Fruit fly (Drosophila melanogaster) S2 (cell line): ENCODE data around the gene fend.

Source experiments
- CG8478 ChIP-seq: fragments of >200 bp; optimal IDR thresholded peaks from 2 replicates; lab custom pipeline; 2018
- CTCF ChIP-seq, 2 experiments: fragments of >200 bp; optimal IDR thresholded peaks; 2 replicates each; lab custom pipeline; 2018

fend gene

DNA sequence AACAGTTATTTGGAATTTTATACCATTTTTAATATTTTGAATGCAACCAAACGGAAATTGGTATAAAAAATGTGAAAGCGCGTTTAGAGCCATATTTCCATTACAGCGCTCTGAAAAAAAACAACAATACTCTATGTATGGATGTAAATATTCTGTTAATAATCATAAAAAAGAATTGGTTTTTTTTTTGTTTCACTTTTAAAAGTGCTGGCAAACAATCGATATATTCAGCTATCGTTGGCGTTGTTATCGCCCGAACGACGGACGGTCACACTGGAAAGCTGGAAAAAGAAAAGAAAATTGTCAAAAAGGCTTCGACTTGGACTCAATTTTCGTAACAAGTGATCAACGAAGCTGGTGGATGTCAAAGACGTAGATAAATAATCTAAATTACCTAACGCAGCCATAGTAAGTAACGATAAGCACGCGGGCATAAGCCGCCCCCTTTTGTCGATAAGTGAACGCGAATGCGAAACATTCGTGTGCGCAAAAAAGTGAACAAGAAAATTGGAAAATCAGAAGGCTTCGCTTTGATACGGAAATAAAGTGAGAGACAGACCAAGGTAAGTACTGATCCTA lies 7.4 kb upstream of the fend start, which contains the start of gene CG7065:
TSS of gene CG7065 (plus strand) at position 270 of the 579 bp plus-strand sequence.
- TF ChIP-seq CTCF (optimal IDR thresholded peaks at IDR 0.05; lab: Kevin White, UChicago) (no peak), CG8478 (lab: Kevin White, UChicago) (no peak)

DNA sequence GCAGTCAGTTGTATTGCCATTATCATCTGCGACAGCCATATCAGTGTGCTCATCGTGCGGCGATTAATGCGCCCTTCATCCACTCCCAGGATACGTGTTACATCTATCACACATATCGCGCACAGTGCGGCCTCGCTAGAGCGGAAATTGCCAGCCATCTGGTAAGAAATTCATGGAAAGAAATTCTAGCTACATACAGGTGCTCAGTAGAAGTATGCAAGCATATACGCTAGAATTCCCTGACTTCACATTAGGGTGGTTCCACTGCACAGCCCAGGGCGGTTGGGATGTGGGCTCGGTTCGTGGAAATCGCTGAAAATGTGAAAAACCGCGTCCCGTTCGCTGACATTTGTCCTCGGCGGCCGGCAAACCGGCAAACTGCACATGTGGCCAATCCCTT lies 6.3 kb upstream of the fend start:
- no peak for TF ChIP-seq CG8478 (lab: Kevin White, UChicago)

DNA sequence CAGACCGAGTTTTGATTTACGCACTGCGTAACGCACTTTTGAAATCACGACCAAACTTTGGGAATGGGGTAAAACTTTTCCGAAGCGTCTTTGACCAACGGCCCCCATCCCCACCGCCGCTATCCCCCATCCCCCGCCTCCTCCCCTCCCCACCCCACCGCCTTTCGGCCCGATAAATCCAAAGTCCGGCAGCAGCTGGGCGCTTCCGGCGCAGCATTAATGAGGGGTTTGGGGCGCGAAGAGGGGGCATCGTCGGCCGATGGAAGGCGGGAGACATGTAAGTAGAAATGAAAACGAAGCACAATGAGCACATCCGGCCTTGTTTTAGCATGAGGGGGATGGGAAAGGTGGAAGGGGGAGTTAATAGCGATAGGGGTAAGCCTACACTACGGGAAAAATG lies 4.2 kb upstream of the fend start:
- TF ChIP-seq CG8478 (lab: Kevin White, UChicago) = no peak
- TF ChIP-seq CTCF (optimal IDR thresholded peaks at IDR 0.05; lab: Kevin White, UChicago) = no peak

DNA sequence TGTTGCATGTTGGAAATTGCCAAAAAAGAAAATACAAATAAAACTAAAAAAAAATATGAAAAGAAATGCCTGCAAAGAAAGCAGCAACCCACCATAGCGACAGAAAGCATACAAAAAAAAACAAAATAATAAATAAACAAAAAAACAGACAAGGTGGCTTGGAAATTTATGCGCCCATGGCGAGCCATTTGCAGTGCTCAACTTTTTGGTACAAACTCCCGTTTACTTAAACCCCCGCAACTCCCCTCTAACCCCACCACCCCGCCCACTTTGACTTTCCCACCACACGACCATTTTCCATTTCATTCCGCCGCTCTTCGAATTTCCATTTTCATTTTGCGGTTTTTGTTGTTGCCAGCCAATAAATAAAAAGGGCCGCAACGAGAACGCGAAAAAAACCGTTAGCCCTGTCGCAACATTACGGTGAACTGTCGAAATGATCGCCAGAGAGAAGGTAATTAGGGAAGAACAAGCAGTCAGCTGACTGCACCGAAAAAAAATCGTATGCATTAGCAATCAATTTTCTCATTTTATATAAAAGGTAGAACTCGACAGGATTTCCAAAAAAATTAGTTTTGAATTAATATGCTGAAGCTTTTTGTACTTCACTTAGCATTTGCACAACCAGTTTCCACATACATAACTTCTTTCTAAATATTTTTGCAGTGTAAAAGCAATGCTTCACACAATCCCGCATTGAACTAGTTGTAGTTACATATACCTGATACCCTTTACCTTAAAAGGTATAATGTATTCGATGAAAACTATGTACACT lies 2.1 kb upstream of the fend start:
- TF ChIP-seq CG8478 (lab: Kevin White, UChicago) = no peak
- no peak for TF ChIP-seq CTCF (optimal IDR thresholded peaks at IDR 0.05; lab: Kevin White, UChicago)

DNA sequence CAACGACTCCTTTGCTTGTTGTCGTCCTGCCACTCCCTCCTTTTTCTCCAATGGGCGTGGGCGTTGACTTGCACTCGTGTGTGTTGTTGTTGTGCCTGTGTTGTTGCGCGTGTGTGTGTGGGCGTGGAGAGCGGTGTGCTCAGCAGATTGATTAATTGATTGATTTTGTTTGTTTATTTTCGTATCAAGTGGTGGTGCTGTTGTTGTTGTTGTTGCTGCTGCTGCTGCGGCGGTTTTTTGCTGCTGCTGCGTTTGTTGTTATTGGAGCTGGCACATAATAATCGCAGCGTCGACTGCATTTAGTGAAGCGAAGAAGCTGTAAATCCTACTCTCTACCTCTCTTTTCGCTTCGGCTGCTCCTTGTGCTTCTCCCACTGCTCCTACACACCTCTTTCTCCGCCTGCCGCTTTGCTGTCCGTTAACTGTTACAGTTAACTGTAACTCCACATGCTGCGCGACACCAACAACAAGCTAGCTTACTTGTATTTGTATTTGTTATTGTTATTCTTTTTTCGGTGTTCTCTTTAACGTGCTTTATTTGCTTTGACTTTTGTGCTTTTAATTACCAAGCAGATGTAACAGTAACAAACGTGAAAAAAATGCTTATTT lies 554 bp downstream of the fend start:
- TF ChIP-seq CTCF (optimal IDR thresholded peaks at IDR 0.05; lab: Kevin White, UChicago) = no peak
- no peak for TF ChIP-seq CG8478 (lab: Kevin White, UChicago)

DNA sequence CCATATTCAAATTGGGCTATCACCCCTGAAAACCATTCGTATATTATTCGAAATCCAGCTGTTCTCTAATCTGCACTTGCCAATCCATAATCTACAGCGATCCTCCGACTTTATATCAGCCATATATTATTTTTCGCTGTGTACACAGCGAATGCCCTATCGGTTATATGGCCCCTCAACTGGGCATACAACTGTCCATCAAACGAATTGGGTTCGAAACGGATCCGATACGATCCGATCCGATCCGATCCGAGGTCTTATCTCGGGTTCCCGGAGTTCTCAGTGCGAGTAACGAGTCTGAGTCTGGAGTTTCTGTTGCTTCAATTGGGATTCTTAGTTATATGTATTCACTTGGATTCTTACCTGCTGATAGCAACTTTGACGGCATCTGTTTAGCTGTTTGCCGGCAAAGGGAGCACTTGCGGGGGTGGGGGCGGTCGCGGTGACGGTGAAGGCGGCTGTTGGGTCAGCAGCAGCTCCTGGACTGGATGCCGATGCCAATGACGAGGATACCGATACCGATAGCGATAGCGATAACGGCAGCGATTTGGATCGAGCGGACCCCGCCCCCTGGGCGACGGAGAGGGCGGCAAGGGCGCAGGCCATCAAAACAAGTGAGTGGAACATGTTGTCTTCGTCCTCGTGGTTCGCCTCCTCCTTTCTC lies 1.2 kb downstream of the fend start:
- TF ChIP-seq CG8478 (lab: Kevin White, UChicago) (no peak), CTCF (optimal IDR thresholded peaks at IDR 0.05; lab: Kevin White, UChicago) (no peak)

DNA sequence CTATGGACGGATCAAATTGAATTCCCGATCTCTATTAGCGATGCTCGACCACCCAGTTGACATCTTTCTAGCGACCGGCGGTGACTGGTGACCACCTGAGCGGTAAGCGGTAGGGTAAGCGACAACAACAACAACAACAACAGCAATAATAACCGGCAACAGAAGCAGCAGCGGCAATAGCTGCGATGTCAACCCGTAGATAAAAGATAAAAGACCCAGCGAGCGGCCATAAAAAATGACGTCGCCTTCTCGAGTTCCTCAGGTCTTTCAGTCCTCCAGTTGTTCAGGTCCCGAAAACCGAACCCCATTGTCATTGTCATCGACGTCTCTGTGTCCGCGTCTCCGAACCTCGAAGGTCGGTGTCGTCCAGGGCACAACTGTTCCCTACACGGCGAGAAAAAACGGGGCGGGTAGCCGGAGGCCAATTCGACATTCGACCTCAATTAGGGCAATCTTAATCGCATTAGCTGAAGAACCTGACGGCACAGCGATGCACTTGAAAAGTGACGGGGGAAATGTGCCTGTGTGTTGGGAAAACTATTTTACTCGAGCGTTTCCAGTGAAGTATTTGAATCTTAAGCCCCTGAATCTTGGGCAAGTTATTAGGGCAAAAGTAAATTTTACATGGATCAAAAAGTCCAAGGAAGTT lies 2.2 kb downstream of the fend start:
- TF ChIP-seq CG8478 (lab: Kevin White, UChicago) (no peak), CTCF (optimal IDR thresholded peaks at IDR 0.05; lab: Kevin White, UChicago) (no peak)

DNA sequence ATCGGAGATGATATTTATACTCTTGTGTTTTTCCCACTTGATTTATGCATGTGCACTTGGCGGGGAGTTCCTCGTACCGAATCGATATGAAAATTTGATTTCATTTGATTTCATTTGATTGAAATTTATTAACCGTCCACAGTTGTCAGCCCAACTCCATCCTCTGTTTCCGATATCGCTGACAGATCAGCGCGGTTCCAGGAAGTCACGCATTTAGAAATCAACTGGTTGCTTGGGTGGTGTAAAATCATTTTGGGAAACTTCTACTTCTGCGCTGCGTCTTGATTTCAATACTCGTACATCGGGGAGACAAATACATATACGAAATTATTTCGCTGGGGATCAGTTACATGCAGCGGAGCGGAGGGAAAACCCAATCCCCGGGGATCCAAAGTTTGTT lies 3.4 kb downstream of the fend start:
- TF ChIP-seq CG8478 (lab: Kevin White, UChicago) (no peak), CTCF (optimal IDR thresholded peaks at IDR 0.05; lab: Kevin White, UChicago) (no peak)

DNA sequence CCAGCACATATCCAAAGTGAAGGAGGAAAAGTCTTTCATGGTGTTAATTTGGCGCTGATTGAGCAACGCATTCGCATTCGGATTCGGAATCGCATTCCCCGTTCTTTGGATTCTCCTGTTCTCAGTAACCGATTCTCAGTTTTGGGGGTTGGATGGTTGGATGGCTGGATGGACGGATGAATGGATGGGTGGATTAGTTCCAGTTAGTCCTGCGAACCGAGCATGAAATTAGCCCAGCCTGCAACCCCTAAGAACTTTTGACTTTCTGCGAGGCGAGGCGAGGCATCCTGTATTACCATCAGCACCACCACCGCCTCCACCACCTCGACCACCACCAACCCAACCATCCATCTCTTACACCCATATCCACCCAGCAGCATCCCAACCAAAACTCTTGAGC lies 4.7 kb downstream of the fend start:
- TF ChIP-seq CG8478 (lab: Kevin White, UChicago) (no peak), CTCF (optimal IDR thresholded peaks at IDR 0.05; lab: Kevin White, UChicago) (no peak)

DNA sequence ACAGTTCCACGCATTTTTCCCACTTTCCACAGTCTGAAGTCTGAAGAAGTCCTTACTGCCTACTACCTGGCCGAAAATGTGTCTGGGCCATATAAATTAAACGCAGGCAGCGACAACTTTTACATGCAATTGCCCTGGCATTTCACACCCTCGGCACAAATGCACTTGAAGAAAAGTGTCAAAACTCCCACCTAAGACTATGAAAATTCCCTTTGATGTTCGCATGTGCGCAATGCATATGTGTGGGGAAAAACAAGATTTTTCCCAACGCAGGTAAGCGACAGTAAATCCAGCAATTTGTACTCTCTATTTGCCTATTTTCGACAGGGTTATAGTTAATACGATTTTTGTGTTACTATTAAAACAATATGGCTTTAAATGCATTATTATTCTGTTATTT lies 5.5 kb downstream of the fend start:
- TF ChIP-seq CG8478 (lab: Kevin White, UChicago) = no peak
- no peak for TF ChIP-seq CTCF (optimal IDR thresholded peaks at IDR 0.05; lab: Kevin White, UChicago)

DNA sequence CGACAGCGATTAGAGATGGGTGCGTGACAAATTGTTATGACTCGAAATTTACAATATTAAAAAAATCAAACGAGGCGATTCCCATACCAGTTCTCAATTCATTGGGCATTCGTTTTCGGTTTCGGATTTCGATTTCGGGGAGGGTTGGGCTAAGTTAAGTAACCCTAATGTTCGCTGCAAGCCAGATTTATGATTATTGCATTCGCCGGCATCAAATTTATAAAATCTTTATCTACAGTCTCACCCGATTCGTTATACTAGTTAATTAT lies 7.0 kb downstream of the fend start:
- TF ChIP-seq CG8478 (lab: Kevin White, UChicago) (no peak), CTCF (optimal IDR thresholded peaks at IDR 0.05; lab: Kevin White, UChicago) (no peak)

DNA sequence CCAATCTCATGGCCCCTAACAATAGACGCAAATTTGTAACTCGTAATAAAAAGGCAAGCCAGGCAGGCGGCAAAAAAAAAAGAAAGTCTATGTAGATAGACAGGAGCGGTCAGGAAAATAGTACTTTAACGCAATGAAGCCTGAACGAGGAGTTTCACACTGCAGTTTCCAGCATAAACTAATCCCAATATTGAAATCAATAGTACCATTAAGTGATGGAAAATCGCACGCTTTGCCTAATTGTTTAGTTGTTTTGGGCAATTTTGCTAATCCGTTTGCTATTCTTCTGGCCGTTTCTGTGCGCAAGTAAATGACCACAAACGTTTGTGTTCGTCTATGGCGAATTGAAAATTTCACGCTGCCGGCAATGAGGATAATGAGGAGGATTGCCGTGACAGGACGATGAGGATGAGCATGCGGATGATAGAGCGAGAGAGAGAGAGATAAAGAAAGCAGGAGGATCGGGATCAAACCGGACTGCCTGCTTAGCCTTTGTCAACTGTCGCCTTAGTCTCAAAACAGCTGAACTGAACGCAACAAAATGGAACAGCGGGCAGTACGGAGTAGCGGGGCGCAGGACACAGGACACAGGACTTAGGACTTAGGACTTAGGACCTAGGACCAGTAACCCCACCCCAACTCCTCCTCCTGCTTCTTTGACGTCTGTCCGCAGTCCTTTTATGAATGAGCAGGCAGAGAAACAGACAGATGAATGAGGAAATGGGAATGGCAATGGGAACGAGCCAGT lies 7.5 kb downstream of the fend start:
- TF ChIP-seq CG8478 (lab: Kevin White, UChicago) (no peak), CTCF (optimal IDR thresholded peaks at IDR 0.05; lab: Kevin White, UChicago) (no peak)

DNA sequence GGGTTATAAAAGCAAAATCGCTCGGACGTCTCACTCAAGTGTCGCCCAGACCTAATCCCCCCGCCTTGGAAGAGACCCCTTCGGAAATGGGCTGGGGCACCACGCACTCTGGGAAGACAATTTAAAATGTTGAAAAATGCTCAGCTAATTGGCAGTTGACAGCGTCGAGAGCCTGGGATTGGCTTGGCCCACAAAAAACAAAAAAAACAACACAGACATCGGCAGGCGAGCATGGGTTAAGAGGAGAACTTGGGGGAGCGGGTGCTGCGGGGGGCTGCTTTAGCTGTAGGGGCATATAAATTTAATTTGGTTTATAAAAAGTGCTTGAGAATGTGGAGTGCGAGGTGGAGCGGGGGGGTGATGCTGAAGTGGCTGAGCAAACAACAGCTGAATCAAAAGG lies 12.4 kb downstream of the fend start:
- TF ChIP-seq CTCF (optimal IDR thresholded peaks at IDR 0.05; lab: Kevin White, UChicago) (no peak), CG8478 (lab: Kevin White, UChicago) (no peak)
